Worm (Caenorhabditis elegans): ENCODE data around the gene T14G12.6.

The T14G12.6 gene

DNA sequence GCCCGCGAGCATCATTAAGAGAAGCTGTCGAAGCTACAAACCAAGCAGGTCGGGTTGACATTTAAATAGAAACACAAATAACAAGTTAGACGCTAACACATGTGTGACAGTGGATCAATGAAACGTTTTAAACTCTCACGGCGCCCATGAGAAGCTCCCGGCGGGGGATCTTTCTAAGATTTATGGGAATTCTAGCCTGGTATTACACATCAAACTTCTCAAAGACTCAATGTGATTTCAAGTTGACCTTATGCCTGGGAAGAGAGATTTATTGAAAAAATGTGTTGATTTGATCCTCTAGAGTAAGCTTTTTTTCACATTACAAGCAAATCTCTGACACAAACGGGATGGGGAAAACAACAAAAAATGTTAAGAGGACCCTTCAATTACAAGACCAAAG is 49.5 kb downstream of the T14G12.6 start:
- TF ChIP-seq zag-1 (tag; optimal IDR thresholded peaks at IDR 0.05) (no peak), egl-27 (tag; optimal IDR thresholded peaks at IDR 0.05) (no peak), ztf-4 (tag; optimal IDR thresholded peaks at IDR 0.05) (no peak), lin-39 (tag; optimal IDR thresholded peaks at IDR 0.05) (no peak), ztf-11 (tag; optimal IDR thresholded peaks at IDR 0.05) (no peak), sem-4 (tag; optimal IDR thresholded peaks at IDR 0.05) (no peak), mbf-1 (tag; optimal IDR thresholded peaks at IDR 0.05) (no peak), skn-1 (tag; optimal IDR thresholded peaks at IDR 0.05) (no peak), crh-2 (tag; optimal IDR thresholded peaks at IDR 0.05) (no peak), lin-11 (tag; optimal IDR thresholded peaks at IDR 0.05) (no peak), nhr-77 (tag; optimal IDR thresholded peaks at IDR 0.05) (no peak), nhr-237 (tag; optimal IDR thresholded peaks at IDR 0.05) (no peak)
